Fruit fly (Drosophila melanogaster) whole organism, embryonic: ENCODE results near the gene IntS9.
A peak's percentile ranks its signal among the peaks of the same experiment; 100 is the strongest.

Experiments
- ATbp ChIP-seq: fragments of 200-800 bp; sonication (Bioruptor generic); optimal IDR thresholded peaks from 2 replicates; lab custom pipeline; 2017; ENCODE audit warnings: missing biosample characterization, mild to moderate bottlenecking, missing genetic modification characterization, missing genetic modification reagents
- Atf-2 ChIP-seq: fragments of 200-800 bp; sonication (Bioruptor generic); optimal IDR thresholded peaks from 2 replicates; lab custom pipeline; 2016; ENCODE audit warnings: missing biosample characterization, missing genetic modification characterization
- Bgb ChIP-seq: fragments of 200-800 bp; sonication (Bioruptor generic); IDR thresholded peaks from 2 replicates; pipeline ENCODE4 v1.3.6; 2022; ENCODE audit warnings: missing biosample characterization, missing genetic modification characterization; ENCODE audit not compliant: partially characterized antibody
- CG12236 ChIP-seq: fragments of 200-800 bp; sonication (Bioruptor generic); optimal IDR thresholded peaks from 2 replicates; lab custom pipeline; 2016; ENCODE audit warnings: missing biosample characterization, missing genetic modification characterization
- CG13287 ChIP-seq: fragments of 200-800 bp; sonication (Bioruptor generic); IDR thresholded peaks from 2 replicates; pipeline ENCODE4 v1.3.6; 2022; ENCODE audit warnings: missing biosample characterization, missing genetic modification characterization; ENCODE audit not compliant: partially characterized antibody
- CG13894 ChIP-seq: fragments of 200-800 bp; sonication (Bioruptor generic); optimal IDR thresholded peaks from 3 replicates; lab custom pipeline; 2018; ENCODE audit warnings: missing biosample characterization, mild to moderate bottlenecking, missing genetic modification characterization, moderate library complexity
- CG15514 ChIP-seq: fragments of 200-800 bp; sonication (Bioruptor generic); optimal IDR thresholded peaks from 3 replicates; lab custom pipeline; 2017; ENCODE audit warnings: missing biosample characterization, missing genetic modification characterization, mild to moderate bottlenecking, moderate library complexity, missing genetic modification reagents
- CG1603 ChIP-seq: fragments of 200-800 bp; sonication (Bioruptor generic); optimal IDR thresholded peaks from 2 replicates; lab custom pipeline; 2019; ENCODE audit warnings: missing biosample characterization, mild to moderate bottlenecking, missing genetic modification characterization, moderate library complexity
- CG17186 ChIP-seq: fragments of 200-800 bp; sonication (Bioruptor generic); optimal IDR thresholded peaks from 3 replicates; lab custom pipeline; 2017; ENCODE audit warnings: missing biosample characterization, missing genetic modification reagents, missing genetic modification characterization
- CG18262 ChIP-seq: fragments of 200-800 bp; optimal IDR thresholded peaks from 3 replicates; lab custom pipeline; 2019; ENCODE audit warnings: missing biosample characterization, mild to moderate bottlenecking, missing genetic modification characterization, moderate library complexity
- CG2678 ChIP-seq: fragments of 200-800 bp; sonication (Bioruptor generic); optimal IDR thresholded peaks from 3 replicates; lab custom pipeline; 2019; ENCODE audit warnings: missing biosample characterization, mild to moderate bottlenecking, missing genetic modification characterization, moderate library complexity
- CG2712 ChIP-seq: fragments of 200-800 bp; optimal IDR thresholded peaks from 3 replicates; lab custom pipeline; 2019; ENCODE audit warnings: missing biosample characterization, mild to moderate bottlenecking, missing genetic modification characterization, moderate library complexity
- CG31365 ChIP-seq: fragments of 200-800 bp; sonication (Bioruptor generic); optimal IDR thresholded peaks from 2 replicates; lab custom pipeline; 2018; ENCODE audit warnings: missing biosample characterization, mild to moderate bottlenecking, missing genetic modification characterization
- CG3163 ChIP-seq: fragments of 200-800 bp; sonication (Bioruptor generic); optimal IDR thresholded peaks from 3 replicates; lab custom pipeline; 2016; ENCODE audit warnings: missing biosample characterization, missing genetic modification characterization
- CG33557 ChIP-seq: fragments of 200-800 bp; sonication (Bioruptor generic); optimal IDR thresholded peaks from 2 replicates; lab custom pipeline; 2019; ENCODE audit warnings: missing biosample characterization, mild to moderate bottlenecking, missing genetic modification characterization, moderate library complexity
- CG42726 ChIP-seq: fragments of 200-800 bp; sonication (Bioruptor generic); IDR thresholded peaks from 2 replicates; pipeline ENCODE4 v1.3.6; 2022; ENCODE audit warnings: missing biosample characterization, missing genetic modification characterization; ENCODE audit not compliant: partially characterized antibody
- CG4424 ChIP-seq: fragments of 200-800 bp; sonication (Bioruptor generic); optimal IDR thresholded peaks from 3 replicates; lab custom pipeline; 2016; ENCODE audit warnings: missing biosample characterization, missing genetic modification characterization
- CG6175 ChIP-seq: fragments of 200-800 bp; sonication (Bioruptor generic); IDR thresholded peaks from 3 replicates; pipeline ENCODE4 v1.3.6; 2022; ENCODE audit warnings: missing biosample characterization, missing genetic modification characterization
- CG6791 ChIP-seq: fragments of 200-800 bp; sonication (Bioruptor generic); IDR thresholded peaks from 3 replicates; pipeline ENCODE4 v1.3.6; 2022; ENCODE audit warnings: missing biosample characterization, missing genetic modification characterization; ENCODE audit not compliant: partially characterized antibody
- Dp ChIP-seq: fragments of 200-800 bp; sonication (Bioruptor generic); optimal IDR thresholded peaks from 2 replicates; lab custom pipeline; 2018; ENCODE audit warnings: missing biosample characterization, mild to moderate bottlenecking, missing genetic modification characterization, moderate library complexity
- Drgx ChIP-seq: fragments of 200-800 bp; sonication (Bioruptor generic); IDR thresholded peaks from 2 replicates; pipeline ENCODE4 v1.3.6; 2022; ENCODE audit warnings: missing biosample characterization, missing genetic modification characterization
- Ets65A ChIP-seq: fragments of 200-800 bp; sonication (Bioruptor generic); peaks from one replicate; lab custom pipeline; 2016; ENCODE audit warnings: missing biosample characterization, missing genetic modification characterization
- HLH54F ChIP-seq: fragments of 200-800 bp; sonication (Bioruptor generic); optimal IDR thresholded peaks from 3 replicates; lab custom pipeline; 2016; ENCODE audit warnings: missing biosample characterization, missing genetic modification characterization
- Hmr ChIP-seq: fragments of 200-800 bp; sonication (Bioruptor generic); optimal IDR thresholded peaks from 3 replicates; lab custom pipeline; 2017; ENCODE audit warnings: mild to moderate bottlenecking, missing biosample characterization, missing genetic modification reagents, missing genetic modification characterization
- Med ChIP-seq: fragments of 200-800 bp; sonication (Bioruptor generic); peaks from one replicate; lab custom pipeline; 2016; ENCODE audit warnings: missing biosample characterization, missing genetic modification characterization, mild to moderate bottlenecking, inconsistent platforms, moderate library complexity
- Opbp ChIP-seq: fragments of 200-800 bp; sonication (Bioruptor generic); IDR thresholded peaks from 3 replicates; pipeline ENCODE4 v1.3.6; 2022; ENCODE audit warnings: missing biosample characterization, missing genetic modification characterization; ENCODE audit not compliant: partially characterized antibody
- amos ChIP-seq: fragments of 200-800 bp; sonication (Bioruptor generic); IDR thresholded peaks from 2 replicates; pipeline ENCODE4 v1.3.6; 2022; ENCODE audit warnings: missing biosample characterization, missing genetic modification characterization; ENCODE audit not compliant: partially characterized antibody
- cas ChIP-seq: fragments of 200-800 bp; sonication (Bioruptor generic); IDR thresholded peaks from 2 replicates; pipeline ENCODE4 v1.3.6; 2022; ENCODE audit warnings: missing biosample characterization, missing genetic modification characterization
- cg ChIP-seq: fragments of 200-800 bp; sonication (Bioruptor generic); optimal IDR thresholded peaks from 3 replicates; lab custom pipeline; 2019; ENCODE audit warnings: missing biosample characterization, mild to moderate bottlenecking, missing genetic modification characterization, moderate library complexity
- chinmo ChIP-seq: fragments of 200-800 bp; sonication (Bioruptor generic); IDR thresholded peaks from 4 replicates; pipeline ENCODE4 v1.3.6; 2022; ENCODE audit warnings: missing biosample characterization, missing genetic modification characterization; ENCODE audit not compliant: partially characterized antibody
- fd64A ChIP-seq: fragments of 200-800 bp; sonication (Bioruptor generic); optimal IDR thresholded peaks from 3 replicates; lab custom pipeline; 2018; ENCODE audit warnings: missing biosample characterization, mild to moderate bottlenecking, missing genetic modification characterization
- gfzf ChIP-seq: fragments of 200-800 bp; sonication (Bioruptor generic); optimal IDR thresholded peaks from 2 replicates; lab custom pipeline; 2016; ENCODE audit warnings: missing biosample characterization, mild to moderate bottlenecking, missing genetic modification characterization, moderate library complexity
- kah ChIP-seq: fragments of 200-800 bp; sonication (Bioruptor generic); optimal IDR thresholded peaks from 2 replicates; lab custom pipeline; 2018; ENCODE audit warnings: missing biosample characterization, mild to moderate bottlenecking, missing genetic modification characterization
- knrl ChIP-seq: fragments of 200-800 bp; sonication (Bioruptor generic); IDR thresholded peaks from 3 replicates; pipeline ENCODE4 v1.3.6; 2022; ENCODE audit warnings: missing biosample characterization, missing genetic modification characterization; ENCODE audit not compliant: partially characterized antibody
- lab ChIP-seq: fragments of 200-800 bp; sonication (Bioruptor generic); optimal IDR thresholded peaks from 3 replicates; lab custom pipeline; 2017; ENCODE audit warnings: missing biosample characterization, missing genetic modification characterization, mild to moderate bottlenecking, moderate library complexity, missing genetic modification reagents
- p53 ChIP-seq: fragments of 200-800 bp; sonication (Bioruptor generic); optimal IDR thresholded peaks from 2 replicates; lab custom pipeline; 2016; ENCODE audit warnings: missing biosample characterization, missing genetic modification characterization
- pho ChIP-seq: fragments of 200-800 bp; sonication (Bioruptor generic); optimal IDR thresholded peaks from 2 replicates; lab custom pipeline; 2016; ENCODE audit warnings: missing biosample characterization, missing genetic modification characterization
- phol ChIP-seq: fragments of 200-800 bp; sonication (Bioruptor generic); optimal IDR thresholded peaks from 3 replicates; lab custom pipeline; 2018; ENCODE audit warnings: missing biosample characterization, mild to moderate bottlenecking, missing genetic modification characterization, moderate library complexity
- pita ChIP-seq: fragments of 200-800 bp; sonication (Bioruptor generic); optimal IDR thresholded peaks from 2 replicates; lab custom pipeline; 2017; ENCODE audit warnings: missing biosample characterization, mild to moderate bottlenecking, missing genetic modification characterization
- pzg ChIP-seq: fragments of 200-800 bp; sonication (Bioruptor generic); optimal IDR thresholded peaks from 3 replicates; lab custom pipeline; 2018; ENCODE audit warnings: missing biosample characterization, mild to moderate bottlenecking, missing genetic modification characterization, moderate library complexity
- rib ChIP-seq: fragments of 200-800 bp; sonication (Bioruptor generic); IDR thresholded peaks from 2 replicates; pipeline ENCODE4 v1.3.6; 2022; ENCODE audit warnings: missing biosample characterization, missing genetic modification characterization
- sens ChIP-seq: fragments of 200-800 bp; sonication (Bioruptor generic); peaks from one replicate; lab custom pipeline; 2016; ENCODE audit warnings: missing biosample characterization, missing genetic modification characterization
- shn ChIP-seq: fragments of 200-800 bp; sonication (Bioruptor generic); optimal IDR thresholded peaks from 3 replicates; lab custom pipeline; 2016; ENCODE audit warnings: missing biosample characterization, missing genetic modification characterization
- sisA ChIP-seq: fragments of 200-800 bp; sonication (Bioruptor generic); IDR thresholded peaks from 2 replicates; pipeline ENCODE4 v1.3.6; 2022; ENCODE audit warnings: missing biosample characterization, missing genetic modification characterization
- stwl ChIP-seq: fragments of 200-800 bp; sonication (Bioruptor generic); optimal IDR thresholded peaks from 3 replicates; lab custom pipeline; 2018; ENCODE audit warnings: missing biosample characterization, mild to moderate bottlenecking, missing genetic modification characterization, moderate library complexity
- trem ChIP-seq: fragments of 200-800 bp; optimal IDR thresholded peaks from 3 replicates; lab custom pipeline; 2019; ENCODE audit warnings: missing biosample characterization, mild to moderate bottlenecking, missing genetic modification characterization, moderate library complexity
- yki ChIP-seq: fragments of >200 bp; optimal IDR thresholded peaks from 3 replicates; lab custom pipeline; 2018

The IntS9 gene

DNA sequence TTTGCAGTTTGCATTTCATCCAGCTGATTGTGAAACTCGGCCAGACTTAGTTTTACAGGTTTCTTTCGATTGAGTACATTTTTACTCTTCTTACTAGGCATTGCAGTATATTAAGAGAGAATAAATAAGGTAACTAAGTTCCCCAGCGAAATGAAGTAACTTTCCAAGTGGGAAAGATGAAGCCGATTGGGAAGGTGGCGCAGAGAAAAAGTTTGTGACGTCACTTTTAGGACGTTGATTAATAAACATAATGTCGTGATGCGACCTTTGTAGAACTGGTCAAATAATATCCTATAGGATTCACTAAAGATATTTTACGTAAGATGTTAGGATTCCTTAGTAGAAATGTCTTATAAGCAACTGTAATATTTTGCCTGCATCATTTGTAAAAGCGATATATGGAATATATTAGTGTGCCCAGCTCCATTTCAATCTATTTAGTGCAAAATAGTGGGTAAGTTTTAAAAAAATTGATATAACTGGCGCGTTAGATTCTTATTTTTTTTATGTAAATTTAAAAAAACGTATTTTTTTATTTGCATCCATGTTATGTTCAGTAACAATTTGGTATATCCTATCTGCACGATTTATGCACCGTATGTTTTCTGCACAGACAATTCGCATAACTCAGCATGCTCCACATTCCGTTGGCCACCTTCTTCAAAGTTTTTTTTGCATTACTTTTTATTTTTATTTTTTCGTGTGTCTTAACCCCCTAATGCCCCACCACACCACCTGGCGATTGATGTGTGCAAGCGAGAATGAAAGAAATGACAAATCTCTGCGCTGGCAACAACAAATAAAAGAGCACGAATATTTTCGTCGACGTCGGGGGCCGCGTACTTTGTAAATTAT, 38.5 kb upstream of the IntS9 start, which contains the start of gene CG32152 (continued):
- TF ChIP-seq CG31365 (no peak), Drgx (GFP tag; lab: Robert Waterston, UW) (peak; percentile 70; the same call in 1 of the 2 replicates), p53 (GFP tag; lab: Kevin White, UChicago) (no peak), stwl (peak; percentile 70), Hmr (no peak), Atf-2 (GFP tag; lab: Kevin White, UChicago) (no peak), CG42726 (no peak), Med (GFP tag; lab: Kevin White, UChicago) (peak; percentile 69), pho (no peak), CG33557 (no peak), cas (GFP tag; lab: Robert Waterston, UW) (no peak), HLH54F (GFP tag; lab: Kevin White, UChicago) (no peak), ATbp (no peak), CG13287 (no peak), CG2712 (tag; lab: Kevin White, UChicago) (peak; percentile 4), CG18262 (tag; lab: Kevin White, UChicago) (no peak), gfzf (GFP tag; lab: Kevin White, UChicago) (peak; percentile 43), pita (GFP tag; lab: Kevin White, UChicago) (no peak), sens (GFP tag; lab: Kevin White, UChicago) (peak; percentile 67), rib (GFP tag; lab: Robert Waterston, UW) (no peak), Opbp (GFP tag; lab: Robert Waterston, UW) (no peak), CG4424 (GFP tag; lab: Kevin White, UChicago) (peak; percentile 14)

DNA sequence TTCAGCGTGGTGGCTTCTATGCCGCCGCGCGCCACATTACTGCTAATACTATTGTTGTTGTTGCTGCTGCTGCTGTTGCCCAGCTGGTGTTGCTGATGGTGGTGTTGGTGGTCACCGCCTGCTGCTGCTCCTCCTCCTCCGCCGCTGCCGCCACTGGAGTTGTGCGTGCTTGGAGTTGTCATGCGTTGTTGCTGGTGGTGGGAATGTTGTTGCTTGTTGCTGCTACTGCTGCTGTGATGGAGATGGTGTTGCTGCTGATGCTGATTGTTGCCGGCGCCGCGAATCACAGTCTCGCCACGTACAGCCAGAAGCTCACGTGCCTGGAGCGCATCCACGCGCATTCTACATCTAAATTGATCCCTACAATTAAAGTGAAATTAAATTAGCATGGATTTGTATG, 36.1 kb upstream of the IntS9 start:
- TF ChIP-seq sisA (no peak), Ets65A (peak; percentile 37), Med (GFP tag; lab: Kevin White, UChicago) (peak; percentile 25), cg (GFP tag; lab: Kevin White, UChicago) (no peak), CG6791 (GFP tag; lab: Robert Waterston, UW) (0 out of 3 replicates have a peak, but pooled peaks have one; percentile 13)
- TF ChIP-seq, all 482 proteins: peak for 3

DNA sequence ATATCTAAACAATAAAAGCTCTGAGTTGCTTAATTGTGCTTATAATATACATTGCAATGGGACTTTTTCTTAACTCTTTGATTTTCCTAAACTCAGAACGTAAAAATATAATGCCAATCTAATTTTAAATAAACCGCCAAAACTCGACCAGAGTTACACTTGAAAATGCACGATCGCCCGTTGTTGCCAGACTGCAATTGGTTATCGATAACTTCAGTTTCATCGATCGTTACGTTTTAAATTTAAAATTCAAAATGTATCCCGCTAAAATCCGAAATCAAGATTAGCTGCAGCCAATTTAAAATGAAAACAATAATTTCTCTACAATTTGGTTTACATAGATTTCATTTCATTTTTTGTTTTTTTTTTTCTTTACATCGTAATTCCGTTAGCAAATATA, 33.7 kb upstream of the IntS9 start:
- TF ChIP-seq CG2678 (tag; lab: Kevin White, UChicago), result no peak
- no peak for TF ChIP-seq shn (GFP tag; lab: Kevin White, UChicago)
- no peak for TF ChIP-seq pita (GFP tag; lab: Kevin White, UChicago)
- no peak for TF ChIP-seq lab (GFP tag; lab: Kevin White, UChicago)
- TF ChIP-seq kah, result no peak
- TF ChIP-seq Dp (GFP tag; lab: Kevin White, UChicago), result peak; percentile 99
- TF ChIP-seq CG12236 (GFP tag; lab: Kevin White, UChicago), result no peak
- peak; percentile 69 for TF ChIP-seq trem (tag; lab: Kevin White, UChicago)
- TF ChIP-seq knrl (GFP tag; lab: Robert Waterston, UW), result peak; percentile 36; the same call in 1 of the 3 replicates
- no peak for TF ChIP-seq fd64A (GFP tag; lab: Kevin White, UChicago)
- peak; percentile 20 for TF ChIP-seq CG17186 (GFP tag; lab: Kevin White, UChicago)
- peak; percentile 76 for TF ChIP-seq CG1603 (tag; lab: Kevin White, UChicago)
- peak; percentile 51 for TF ChIP-seq CG15514 (GFP tag; lab: Kevin White, UChicago)
- TF ChIP-seq yki (lab: Kevin White, UChicago), result no peak
- peak; percentile 48; the same call in 1 of the 2 replicates for TF ChIP-seq amos (GFP tag; lab: Robert Waterston, UW)
- peak; percentile 49 for TF ChIP-seq Bgb (GFP tag; lab: Robert Waterston, UW)
- peak; percentile 78 for TF ChIP-seq pzg (GFP tag; lab: Kevin White, UChicago)
- TF ChIP-seq CG13894, result no peak
- TF ChIP-seq phol (tag; lab: Kevin White, UChicago), result peak; percentile 32
- TF ChIP-seq CG6175, result no peak
- no peak for TF ChIP-seq CG3163 (GFP tag; lab: Kevin White, UChicago)
- no peak for TF ChIP-seq chinmo
